Fruit fly (Drosophila melanogaster): Measurements from ENCODE around the gene CG33700.

CG33700 gene

DNA sequence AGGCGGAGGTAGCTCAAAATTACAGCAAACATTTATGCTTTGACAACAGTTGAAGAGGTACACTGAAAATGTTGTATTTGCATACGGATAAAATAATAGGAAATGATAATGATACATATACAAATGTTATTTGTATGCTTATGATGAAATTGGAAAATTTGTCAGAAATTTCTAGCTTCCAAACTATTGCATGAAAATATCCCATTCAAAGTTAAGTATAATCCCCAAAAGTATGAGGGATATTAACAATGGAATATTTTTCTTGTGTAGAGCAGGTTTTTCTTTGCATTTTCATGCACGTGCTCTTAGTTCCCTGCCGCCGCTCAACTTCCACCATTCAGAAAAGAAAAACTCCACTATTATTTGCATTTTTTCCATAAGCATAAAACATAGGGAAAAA is 29.7 kb upstream of the CG33700 start:
- TF ChIP-seq CG11617 (GFP tag; optimal IDR thresholded peaks at IDR 0.05), result no peak
- TF ChIP-seq CG33017 (tag; optimal IDR thresholded peaks at IDR 0.05), result no peak
- no peak for TF ChIP-seq toe (GFP tag; optimal IDR thresholded peaks at IDR 0.05)
- no peak for TF ChIP-seq CG5204 (GFP tag; optimal IDR thresholded peaks at IDR 0.05)

DNA sequence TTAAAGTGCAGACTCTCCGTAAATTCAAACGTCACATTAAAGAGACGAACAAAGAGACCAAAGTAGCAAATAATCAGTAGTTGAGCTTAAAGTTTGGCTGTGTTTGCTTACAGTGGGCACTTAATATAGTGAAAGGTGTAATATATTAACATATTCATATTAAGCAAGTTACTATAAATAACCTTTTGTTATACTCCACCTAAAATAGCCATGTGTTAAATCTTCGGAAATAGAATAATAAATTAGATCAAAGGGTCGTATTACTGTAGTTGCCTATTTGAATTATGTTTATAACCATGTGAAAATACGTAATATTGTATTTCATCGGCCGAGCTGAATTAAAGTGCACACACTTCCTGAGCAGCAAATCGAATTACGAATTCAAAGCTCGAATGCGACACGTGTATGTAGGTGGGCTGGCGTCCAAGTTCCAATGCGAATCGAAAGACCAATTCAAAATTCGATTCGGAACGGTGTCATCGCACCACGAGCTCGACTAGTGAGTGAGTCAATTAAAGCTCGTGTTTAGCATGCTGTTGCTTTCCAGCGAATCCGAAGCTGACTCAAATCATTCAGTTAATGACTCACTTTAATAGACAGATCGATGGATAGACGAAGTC is 27.0 kb upstream of the CG33700 start:
- TF ChIP-seq CG1620 (GFP tag; optimal IDR thresholded peaks at IDR 0.05) (no peak), Hr96 (GFP tag; optimal IDR thresholded peaks at IDR 0.05) (no peak), tj (GFP tag; optimal IDR thresholded peaks at IDR 0.05) (peak; percentile 13), CG33017 (tag; optimal IDR thresholded peaks at IDR 0.05) (no peak), toe (GFP tag; optimal IDR thresholded peaks at IDR 0.05) (no peak), cic (GFP tag; optimal IDR thresholded peaks at IDR 0.05) (no peak), Mnt (GFP tag; optimal IDR thresholded peaks at IDR 0.05) (no peak), kay (GFP tag; ENCODE audit: borderline replicate concordance) (no peak), bab1 (GFP tag; optimal IDR thresholded peaks at IDR 0.05) (peak; percentile 82), CG11617 (GFP tag; optimal IDR thresholded peaks at IDR 0.05) (no peak), CG5204 (GFP tag; optimal IDR thresholded peaks at IDR 0.05) (no peak), CG7045 (GFP tag; optimal IDR thresholded peaks at IDR 0.05) (no peak), CG12768 (GFP tag; optimal IDR thresholded peaks at IDR 0.05) (peak; percentile 17), cnc (optimal IDR thresholded peaks at IDR 0.05) (no peak), CG14711 (tag; optimal IDR thresholded peaks at IDR 0.05) (no peak), ovo (GFP tag; optimal IDR thresholded peaks at IDR 0.05) (no peak), Clk (GFP tag; optimal IDR thresholded peaks at IDR 0.05) (no peak), CG7101 (tag; optimal IDR thresholded peaks at IDR 0.05) (no peak), Crg-1 (GFP tag; optimal IDR thresholded peaks at IDR 0.05) (no peak), pad (GFP tag; optimal IDR thresholded peaks at IDR 0.05) (no peak)

DNA sequence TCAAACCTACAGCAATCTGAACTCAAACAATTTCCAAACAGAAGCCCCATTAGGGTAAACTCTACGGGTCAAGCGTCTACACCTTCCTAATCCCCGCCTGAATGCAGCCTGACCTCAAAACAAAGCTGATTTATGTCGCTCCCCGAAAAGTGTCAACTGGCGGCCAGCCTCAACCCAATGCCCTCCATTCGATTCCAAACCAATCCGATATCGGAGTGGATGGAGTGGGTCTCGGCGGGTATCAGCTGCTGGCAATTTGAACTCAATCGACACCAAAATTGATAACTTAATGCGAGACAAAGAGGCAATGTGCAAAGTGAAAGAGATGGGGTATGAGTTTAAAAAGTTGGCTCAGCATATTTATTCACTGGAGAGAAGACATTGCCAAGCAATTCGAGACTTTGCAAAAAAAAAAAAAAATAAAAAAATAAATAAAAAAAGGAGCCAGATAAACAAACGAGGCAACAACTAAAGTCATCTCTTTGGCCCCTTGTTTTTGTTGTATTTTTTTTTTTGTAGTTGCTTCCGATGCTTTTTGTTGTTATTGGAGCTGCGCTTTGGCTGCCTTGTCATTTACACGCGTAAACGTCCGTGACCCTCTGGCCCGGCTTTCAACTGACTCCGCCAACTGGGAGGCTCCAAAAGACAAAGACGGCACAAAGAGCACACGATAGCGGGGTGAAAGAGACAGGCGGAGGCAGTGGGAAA is 25.7 kb upstream of the CG33700 start:
- no peak for TF ChIP-seq pad (GFP tag; optimal IDR thresholded peaks at IDR 0.05)
- no peak for TF ChIP-seq CG5204 (GFP tag; optimal IDR thresholded peaks at IDR 0.05)
- TF ChIP-seq tj (GFP tag; optimal IDR thresholded peaks at IDR 0.05), result peak; percentile 78
- TF ChIP-seq Clk (GFP tag; optimal IDR thresholded peaks at IDR 0.05), result no peak
- TF ChIP-seq cnc (optimal IDR thresholded peaks at IDR 0.05), result no peak
- TF ChIP-seq Mnt (GFP tag; optimal IDR thresholded peaks at IDR 0.05), result no peak
- TF ChIP-seq CG33017 (tag; optimal IDR thresholded peaks at IDR 0.05), result no peak

DNA sequence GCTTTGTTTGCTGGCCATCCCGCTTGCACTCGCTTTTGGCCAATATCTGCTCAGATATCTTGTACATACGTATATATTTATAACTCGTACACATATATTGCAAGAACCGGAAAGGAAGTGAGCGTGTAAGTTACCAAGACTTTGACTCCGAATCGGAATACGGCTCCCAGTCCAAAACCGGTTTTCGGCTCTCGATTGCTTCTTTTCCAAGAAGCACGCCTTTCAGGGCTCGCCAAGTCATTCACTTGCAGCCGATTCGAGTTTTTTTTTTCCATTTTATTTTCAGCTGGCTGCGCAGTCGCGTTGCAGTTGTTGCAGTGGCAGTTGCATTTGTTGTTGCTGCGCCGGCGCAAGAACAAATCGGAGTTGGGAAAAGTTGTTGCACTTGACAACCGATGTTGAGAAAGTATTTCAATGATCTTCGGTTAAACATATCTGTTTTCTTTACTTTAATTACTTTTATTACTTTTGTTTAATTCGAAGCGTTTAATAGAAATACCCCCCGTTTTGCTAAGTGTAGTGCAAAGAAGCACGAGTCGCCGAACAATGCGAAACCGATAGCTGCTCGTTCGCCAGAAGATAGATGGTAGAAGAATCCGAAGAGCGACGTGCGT is 24.5 kb upstream of the CG33700 start:
- no peak for TF ChIP-seq pad (GFP tag; optimal IDR thresholded peaks at IDR 0.05)
- TF ChIP-seq CG7101 (tag; optimal IDR thresholded peaks at IDR 0.05), result no peak
- no peak for TF ChIP-seq Hr96 (GFP tag; optimal IDR thresholded peaks at IDR 0.05)
- no peak for TF ChIP-seq Clk (GFP tag; optimal IDR thresholded peaks at IDR 0.05)
- TF ChIP-seq kay (GFP tag; ENCODE audit: borderline replicate concordance), result no peak
- TF ChIP-seq tj (GFP tag; optimal IDR thresholded peaks at IDR 0.05), result no peak

DNA sequence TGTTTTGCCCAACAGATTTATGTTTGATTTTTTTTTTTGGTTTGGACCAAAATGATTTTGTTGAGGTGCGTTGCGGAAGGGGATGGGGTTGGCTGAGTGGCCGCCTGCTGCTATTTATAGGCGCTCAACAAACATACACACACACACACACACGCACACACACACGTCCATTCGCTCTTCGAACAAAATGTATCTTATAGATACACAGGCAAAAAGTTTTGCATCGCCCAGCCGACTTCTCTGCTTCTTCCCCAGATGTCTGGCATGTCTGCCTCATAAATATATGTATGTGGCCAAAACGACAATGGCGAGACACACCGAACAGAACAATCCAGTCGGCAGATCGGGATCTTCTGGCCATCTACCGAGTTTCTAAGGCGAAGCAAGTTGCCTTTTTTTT is 23.5 kb upstream of the CG33700 start:
- TF ChIP-seq Crg-1 (GFP tag; optimal IDR thresholded peaks at IDR 0.05) (no peak), CG1620 (GFP tag; optimal IDR thresholded peaks at IDR 0.05) (no peak), CG5204 (GFP tag; optimal IDR thresholded peaks at IDR 0.05) (no peak), Clk (GFP tag; optimal IDR thresholded peaks at IDR 0.05) (no peak), kay (GFP tag; ENCODE audit: borderline replicate concordance) (no peak), CG14711 (tag; optimal IDR thresholded peaks at IDR 0.05) (no peak)

DNA sequence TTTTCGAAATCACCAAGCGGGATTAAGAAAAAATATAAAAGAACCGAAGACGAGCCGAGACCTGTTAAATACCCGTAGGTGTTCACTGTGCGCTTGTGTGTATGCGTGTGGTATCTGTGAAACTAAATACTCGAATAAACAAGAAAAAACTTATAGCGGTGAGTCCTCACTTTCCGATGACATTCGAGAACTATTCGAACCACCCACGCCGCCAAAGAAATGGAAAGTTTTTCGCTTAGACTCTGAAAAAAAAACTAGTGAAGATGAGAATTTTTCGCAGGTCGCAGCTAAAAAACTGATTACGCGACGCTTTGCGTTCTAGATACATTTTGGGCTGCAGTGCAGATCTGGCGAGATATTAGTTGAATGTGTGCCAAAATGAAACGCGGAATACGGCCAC is 22.6 kb upstream of the CG33700 start:
- TF ChIP-seq CG11617 (GFP tag; optimal IDR thresholded peaks at IDR 0.05) (no peak), tj (GFP tag; optimal IDR thresholded peaks at IDR 0.05) (peak; percentile 78)

DNA sequence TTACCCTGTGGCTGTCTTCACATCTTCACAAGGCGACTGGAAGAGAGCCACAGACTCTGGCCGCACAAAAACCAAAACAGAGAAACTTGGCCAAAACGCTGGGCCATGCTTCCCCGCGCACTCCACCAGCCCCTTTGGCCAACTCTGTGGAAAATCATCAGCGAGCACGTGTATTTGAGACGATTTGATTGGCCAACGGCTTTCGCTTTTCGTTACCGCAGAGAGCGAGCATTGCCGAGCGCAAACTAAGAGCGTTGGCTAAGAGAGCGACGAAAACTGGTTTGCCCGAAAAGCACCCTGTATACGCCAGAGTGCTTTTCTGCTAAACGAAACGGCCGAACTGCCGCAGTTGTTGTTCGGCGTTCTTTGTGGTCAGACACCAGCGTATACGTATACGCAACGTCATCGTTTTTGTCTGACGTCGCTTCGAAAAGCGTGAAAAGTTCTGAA is 21.6 kb upstream of the CG33700 start, which contains the start of gene CG42673:
Gene CG42673, plus strand, starts transcription at position 346 of the 450 bp plus-strand sequence.
- TF ChIP-seq pad (GFP tag; optimal IDR thresholded peaks at IDR 0.05) (no peak), Clk (GFP tag; optimal IDR thresholded peaks at IDR 0.05) (peak; percentile 10), tj (GFP tag; optimal IDR thresholded peaks at IDR 0.05) (peak; percentile 63), CG33017 (tag; optimal IDR thresholded peaks at IDR 0.05) (no peak), cic (GFP tag; optimal IDR thresholded peaks at IDR 0.05) (no peak), ovo (GFP tag; optimal IDR thresholded peaks at IDR 0.05) (no peak), Mnt (GFP tag; optimal IDR thresholded peaks at IDR 0.05) (peak; percentile 93), CG1620 (GFP tag; optimal IDR thresholded peaks at IDR 0.05) (no peak)

Measured in whole organism, adult.